Worm (Caenorhabditis elegans): Measurements from ENCODE around the gene ZK370.4.

ce11 chrIII:8772428-8773027 is 41.3 kb upstream of the ZK370.4 start:
- TF ChIP-seq ceh-13 (GFP tag; optimal IDR thresholded peaks at IDR 0.05) (no peak), ama-1 (optimal IDR thresholded peaks at IDR 0.05) (no peak)
